Fruit fly (Drosophila melanogaster): ENCODE results near the gene cact.

The cact gene

DNA sequence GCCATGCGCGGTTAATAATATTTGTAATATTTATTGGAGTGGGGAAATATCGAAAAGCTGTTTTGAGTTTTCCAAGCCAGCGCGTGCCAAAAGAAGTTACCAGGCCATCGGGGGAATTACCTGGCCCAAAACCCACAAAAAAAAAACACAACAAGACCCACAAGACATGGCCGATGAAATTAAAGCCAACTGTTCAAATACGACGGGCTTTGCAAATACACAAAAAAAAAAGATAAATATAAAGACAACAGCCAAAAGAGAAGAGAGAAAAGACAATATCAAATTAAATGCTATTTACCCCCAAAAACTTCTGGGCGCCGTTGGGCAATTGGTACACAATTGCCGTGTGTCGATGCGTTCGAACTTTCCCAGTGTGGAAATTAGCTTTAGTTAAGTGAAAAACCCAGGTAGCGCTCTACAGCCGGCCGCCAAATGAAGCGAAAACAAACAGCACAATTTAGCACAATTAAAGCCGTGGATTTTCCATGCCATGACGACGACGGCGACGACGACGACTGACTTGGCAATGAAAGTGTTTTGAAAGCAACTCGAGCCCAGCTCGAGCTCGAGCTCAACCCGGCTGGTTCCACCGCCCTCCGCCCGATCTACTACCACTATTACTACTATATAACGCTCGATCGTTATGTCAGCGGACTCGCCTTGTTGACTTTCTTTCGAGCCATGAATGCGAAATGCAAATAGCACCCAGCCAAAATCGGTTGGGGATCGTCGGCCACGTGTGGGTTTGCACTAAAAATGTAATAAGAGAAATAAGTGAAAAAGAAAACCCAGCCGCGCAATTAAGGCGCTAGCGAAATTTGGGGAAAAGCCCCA, 8.0 kb downstream of the cact start (continued):
- TF ChIP-seq maf-S (GFP tag; optimal IDR thresholded peaks at IDR 0.05) (peak; percentile 12), nau (GFP tag; optimal IDR thresholded peaks at IDR 0.05) (peak; percentile 14), wek (GFP tag; optimal IDR thresholded peaks at IDR 0.05) (peak; percentile 72), CG8089 (GFP tag; optimal IDR thresholded peaks at IDR 0.05) (peak; percentile 8), eyg (GFP tag; optimal IDR thresholded peaks at IDR 0.05) (peak; percentile 40), Myb (GFP tag; optimal IDR thresholded peaks at IDR 0.05) (peak; percentile 13), cg (GFP tag; optimal IDR thresholded peaks at IDR 0.05) (no peak), sr (GFP tag; IDR thresholded peaks at IDR 0.05) (peak; percentile 16; the same call in 1 of the 3 replicates), CG12299 (tag; optimal IDR thresholded peaks at IDR 0.05) (peak; percentile 67), Atf6 (GFP tag; IDR thresholded peaks at IDR 0.05) (peak; percentile 71), slp2 (GFP tag; optimal IDR thresholded peaks at IDR 0.05) (peak; percentile 24), sens (GFP tag) (peak; percentile 83), ATbp (GFP tag; optimal IDR thresholded peaks at IDR 0.05) (peak; percentile 91), Med (GFP tag) (peak; percentile 85), CG34224 (GFP tag; IDR thresholded peaks at IDR 0.05; ENCODE audit: partially characterized antibody) (no peak), org-1 (GFP tag; optimal IDR thresholded peaks at IDR 0.05) (peak; percentile 20), gt (GFP tag; IDR thresholded peaks at IDR 0.05) (no peak), CG3407 (GFP tag; optimal IDR thresholded peaks at IDR 0.05) (peak; percentile 61), NFAT (GFP tag; IDR thresholded peaks at IDR 0.05) (0 out of 2 replicates have a peak, but pooled peaks have one; percentile 34), CG15479 (GFP tag; optimal IDR thresholded peaks at IDR 0.05) (no peak), CG10565 (GFP tag; optimal IDR thresholded peaks at IDR 0.05) (no peak), pfk (GFP tag; optimal IDR thresholded peaks at IDR 0.05) (peak; percentile 48), sens-2 (GFP tag; IDR thresholded peaks at IDR 0.05) (no peak), dm (GFP tag; optimal IDR thresholded peaks at IDR 0.05) (no peak), Ets97D (GFP tag; optimal IDR thresholded peaks at IDR 0.05) (no peak), CG10366 (GFP tag; IDR thresholded peaks at IDR 0.05) (0 out of 2 replicates have a peak, but pooled peaks have one; percentile 10), sqz (GFP tag; optimal IDR thresholded peaks at IDR 0.05) (peak; percentile 53), dati (GFP tag; IDR thresholded peaks at IDR 0.05) (no peak), bsh (GFP tag; optimal IDR thresholded peaks at IDR 0.05) (peak in 1 of 2 experiments; percentile 52), sim (GFP tag; IDR thresholded peaks at IDR 0.05) (no peak), CG11696 (GFP tag; IDR thresholded peaks at IDR 0.05) (peak; percentile 56; the same call in 1 of the 2 replicates), CG6689 (GFP tag; IDR thresholded peaks at IDR 0.05) (0 out of 2 replicates have a peak, but pooled peaks have one; percentile 12), Bteb2 (GFP tag; optimal IDR thresholded peaks at IDR 0.05) (peak; percentile 32), CG12236 (GFP tag; optimal IDR thresholded peaks at IDR 0.05) (peak; percentile 3), Six4 (GFP tag; optimal IDR thresholded peaks at IDR 0.05) (peak; percentile 18), CG17912 (GFP tag; optimal IDR thresholded peaks at IDR 0.05) (peak; percentile 57), schlank (tag; optimal IDR thresholded peaks at IDR 0.05) (peak; percentile 23), CG14014 (GFP tag; IDR thresholded peaks at IDR 0.05) (peak; percentile 60; the same call in 1 of the 2 replicates), lov (optimal IDR thresholded peaks at IDR 0.05) (no peak), lov (GFP tag; IDR thresholded peaks at IDR 0.05) (no peak; the same call in 2 of the 3 replicates), CG7556 (GFP tag; optimal IDR thresholded peaks at IDR 0.05) (peak; percentile 55), CG13624 (GFP tag; optimal IDR thresholded peaks at IDR 0.05) (no peak), CG32772 (GFP tag; IDR thresholded peaks at IDR 0.05) (no peak), CG4328 (GFP tag; optimal IDR thresholded peaks at IDR 0.05) (peak; percentile 40), CG16863 (GFP tag; optimal IDR thresholded peaks at IDR 0.05) (no peak), CG33557 (GFP tag; optimal IDR thresholded peaks at IDR 0.05) (no peak), Side (GFP tag; optimal IDR thresholded peaks at IDR 0.05) (peak; percentile 50), CG6765 (GFP tag; optimal IDR thresholded peaks at IDR 0.05) (peak; percentile 50), CG6654 (GFP tag; optimal IDR thresholded peaks at IDR 0.05) (no peak), Ets65A (GFP tag) (no peak)

All from whole organism, embryonic.